Fruit fly (Drosophila melanogaster): ENCODE measurements around the gene CG15332.

DNA sequence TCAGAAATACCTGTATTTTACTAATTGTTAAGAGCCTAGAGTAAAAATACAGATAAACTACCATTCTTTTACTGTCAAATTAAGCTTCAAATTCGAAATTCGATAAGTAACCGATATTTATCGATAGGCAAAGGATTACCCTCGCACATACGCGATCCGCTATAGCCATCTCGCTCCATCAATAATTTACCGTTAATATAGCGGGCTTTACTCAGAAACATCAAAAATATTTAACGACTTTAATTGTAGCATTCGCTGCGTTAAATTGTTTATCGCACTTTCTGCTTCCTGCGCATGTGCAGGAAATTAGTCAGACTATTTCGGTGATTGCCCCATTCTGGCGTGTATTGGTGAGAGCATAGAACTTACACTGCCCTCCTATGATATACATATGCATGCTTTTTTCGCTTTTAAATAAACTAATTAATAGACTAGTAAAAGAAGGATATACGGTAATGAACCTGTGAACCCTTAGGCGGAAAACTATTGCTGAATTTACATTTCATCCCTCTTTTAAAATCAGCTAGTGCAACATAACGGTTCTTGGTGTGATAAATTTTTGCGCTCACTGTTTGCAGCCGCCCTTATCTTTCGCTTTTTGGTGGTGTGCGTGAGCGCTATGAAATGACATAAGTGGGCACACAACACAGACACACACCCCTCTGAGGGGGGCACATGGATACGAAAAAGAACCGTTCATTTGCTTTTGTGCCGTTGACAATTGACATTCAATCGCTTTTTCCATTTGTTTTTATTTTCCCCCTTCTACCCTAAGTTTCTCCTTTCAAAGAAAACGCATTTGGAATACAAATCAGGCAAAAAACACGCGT lies 47.3 kb downstream of the CG15332 start, which contains the start of the genes dpr14 and spidey:
- TF ChIP-seq psq (GFP tag; optimal IDR thresholded peaks at IDR 0.05): peak; percentile 64
- TF ChIP-seq h (GFP tag; optimal IDR thresholded peaks at IDR 0.05): peak; percentile 85
- peak; percentile 36 for TF ChIP-seq Dif (GFP tag; optimal IDR thresholded peaks at IDR 0.05; ENCODE audit: partially characterized antibody)
- TF ChIP-seq jim (GFP tag; optimal IDR thresholded peaks at IDR 0.05): no peak
- peak; percentile 77 for TF ChIP-seq br (GFP tag; optimal IDR thresholded peaks at IDR 0.05)
- no peak for TF ChIP-seq Hr83 (GFP tag; optimal IDR thresholded peaks at IDR 0.05; ENCODE audit: poor library complexity, severe bottlenecking)
- TF ChIP-seq ey (GFP tag; optimal IDR thresholded peaks at IDR 0.05): peak; percentile 83

All from whole organism, wandering third instar larva.